Worm (Caenorhabditis elegans): ENCODE data around the gene T08A11.1.

T08A11.1 gene

ce11 chrIII:4242225-4242862 lies 20.6 kb downstream of the T08A11.1 start, which contains the start of gene F43C1.7:
F43C1.7 (minus strand) TSS chrIII:4242575.
- TF ChIP-seq him-1 (tag; optimal IDR thresholded peaks at IDR 0.05): no peak
- TF ChIP-seq W03F9.2 (tag; optimal IDR thresholded peaks at IDR 0.05): no peak
- no peak for TF ChIP-seq dao-5 (tag; optimal IDR thresholded peaks at IDR 0.05)

- TF ChIP-seq W03F9.2 (tag; optimal IDR thresholded peaks at IDR 0.05) (no peak), him-1 (tag; optimal IDR thresholded peaks at IDR 0.05) (no peak), dao-5 (tag; optimal IDR thresholded peaks at IDR 0.05) (no peak)
Observed at ce11 chrIII:4241181-4241580, 21.8 kb downstream of the T08A11.1 start.

- TF ChIP-seq dao-5 (tag; optimal IDR thresholded peaks at IDR 0.05): no peak
- no peak for TF ChIP-seq W03F9.2 (tag; optimal IDR thresholded peaks at IDR 0.05)
- TF ChIP-seq him-1 (tag; optimal IDR thresholded peaks at IDR 0.05): no peak
Observed at ce11 chrIII:4240126-4240525, 22.8 kb downstream of the T08A11.1 start.

- TF ChIP-seq dao-5 (tag; optimal IDR thresholded peaks at IDR 0.05) (no peak), him-1 (tag; optimal IDR thresholded peaks at IDR 0.05) (peak; percentile 31), W03F9.2 (tag; optimal IDR thresholded peaks at IDR 0.05) (peak; percentile 68)
Observed at ce11 chrIII:4237660-4238059, 25.3 kb downstream of the T08A11.1 start.

- no peak for TF ChIP-seq W03F9.2 (tag; optimal IDR thresholded peaks at IDR 0.05)
- TF ChIP-seq dao-5 (tag; optimal IDR thresholded peaks at IDR 0.05): no peak
- no peak for TF ChIP-seq him-1 (tag; optimal IDR thresholded peaks at IDR 0.05)
Observed at ce11 chrIII:4236178-4236577, 26.8 kb downstream of the T08A11.1 start.

- TF ChIP-seq him-1 (tag; optimal IDR thresholded peaks at IDR 0.05): no peak
- TF ChIP-seq W03F9.2 (tag; optimal IDR thresholded peaks at IDR 0.05): no peak
- TF ChIP-seq dao-5 (tag; optimal IDR thresholded peaks at IDR 0.05): no peak
Observed at ce11 chrIII:4234642-4235295, 28.2 kb downstream of the T08A11.1 start.

- TF ChIP-seq dao-5 (tag; optimal IDR thresholded peaks at IDR 0.05): no peak
- no peak for TF ChIP-seq him-1 (tag; optimal IDR thresholded peaks at IDR 0.05)
- no peak for TF ChIP-seq W03F9.2 (tag; optimal IDR thresholded peaks at IDR 0.05)
Observed at ce11 chrIII:4232811-4233269, 30.1 kb downstream of the T08A11.1 start, which contains the start of gene nhr-20. nhr-20 (minus strand) TSS chrIII:4233219.

ce11 chrIII:4231372-4231771 lies 31.6 kb downstream of the T08A11.1 start:
- TF ChIP-seq W03F9.2 (tag; optimal IDR thresholded peaks at IDR 0.05) (no peak), him-1 (tag; optimal IDR thresholded peaks at IDR 0.05) (no peak), dao-5 (tag; optimal IDR thresholded peaks at IDR 0.05) (no peak)

ce11 chrIII:4230092-4230491 lies 32.9 kb downstream of the T08A11.1 start:
- TF ChIP-seq W03F9.2 (tag; optimal IDR thresholded peaks at IDR 0.05) (no peak), him-1 (tag; optimal IDR thresholded peaks at IDR 0.05) (no peak), dao-5 (tag; optimal IDR thresholded peaks at IDR 0.05) (no peak)

ce11 chrIII:4228841-4229240 lies 34.1 kb downstream of the T08A11.1 start, which contains the start of gene F43C1.5:
F43C1.5 (plus strand) TSS chrIII:4229141.
- TF ChIP-seq him-1 (tag; optimal IDR thresholded peaks at IDR 0.05) (no peak), W03F9.2 (tag; optimal IDR thresholded peaks at IDR 0.05) (no peak), dao-5 (tag; optimal IDR thresholded peaks at IDR 0.05) (no peak)

- TF ChIP-seq him-1 (tag; optimal IDR thresholded peaks at IDR 0.05): no peak
- TF ChIP-seq dao-5 (tag; optimal IDR thresholded peaks at IDR 0.05): no peak
- no peak for TF ChIP-seq W03F9.2 (tag; optimal IDR thresholded peaks at IDR 0.05)
Observed at ce11 chrIII:4228008-4228407, 34.9 kb downstream of the T08A11.1 start, which contains the start of gene mpk-1. mpk-1 (minus strand) TSS chrIII:4228108.

ce11 chrIII:4227363-4227762 lies 35.6 kb downstream of the T08A11.1 start:
- TF ChIP-seq dao-5 (tag; optimal IDR thresholded peaks at IDR 0.05): no peak

- TF ChIP-seq him-1 (tag; optimal IDR thresholded peaks at IDR 0.05): no peak
- TF ChIP-seq dao-5 (tag; optimal IDR thresholded peaks at IDR 0.05): no peak
- TF ChIP-seq W03F9.2 (tag; optimal IDR thresholded peaks at IDR 0.05): no peak
Observed at ce11 chrIII:4224722-4225121, 38.2 kb downstream of the T08A11.1 start.

ce11 chrIII:4223668-4224127 lies 39.2 kb downstream of the T08A11.1 start:
- TF ChIP-seq W03F9.2 (tag; optimal IDR thresholded peaks at IDR 0.05): peak; percentile 41
- TF ChIP-seq him-1 (tag; optimal IDR thresholded peaks at IDR 0.05): peak; percentile 71
- TF ChIP-seq dao-5 (tag; optimal IDR thresholded peaks at IDR 0.05): no peak

All from whole organism, L4/young adult.